Fruit fly (Drosophila melanogaster) whole organism: ENCODE data around the gene CG46304.

ENCODE experiments used
- Dll ChIP-seq: fragments of >200 bp; optimal IDR thresholded peaks from 2 replicates; lab custom pipeline; 2017
- EcR ChIP-seq, 2 experiments: fragments of >200 bp; optimal IDR thresholded peaks; 2 replicates each; lab custom pipeline; 2017; ENCODE audit warnings: missing biosample characterization in 2 of 2, missing genetic modification characterization in 2 of 2, missing genetic modification reagents in 2 of 2
- usp ChIP-seq: fragments of >200 bp; optimal IDR thresholded peaks from 2 replicates; lab custom pipeline; 2017; ENCODE audit warnings: missing biosample characterization, missing genetic modification characterization, mixed read lengths

dm6 chr2L:18990720-18991119 is 44.6 kb downstream of the CG46304 start, which contains the start of gene CG15169:
- TF ChIP-seq usp (GFP tag; lab: Kevin White, UChicago) (no peak), Dll (lab: Kevin White, UChicago) (no peak), EcR (GFP tag; optimal IDR thresholded peaks at IDR 0.05; lab: Kevin White, UChicago) (no peak)
